Fruit fly (Drosophila melanogaster): ENCODE measurements around the gene CG14130.

The CG14130 gene

DNA sequence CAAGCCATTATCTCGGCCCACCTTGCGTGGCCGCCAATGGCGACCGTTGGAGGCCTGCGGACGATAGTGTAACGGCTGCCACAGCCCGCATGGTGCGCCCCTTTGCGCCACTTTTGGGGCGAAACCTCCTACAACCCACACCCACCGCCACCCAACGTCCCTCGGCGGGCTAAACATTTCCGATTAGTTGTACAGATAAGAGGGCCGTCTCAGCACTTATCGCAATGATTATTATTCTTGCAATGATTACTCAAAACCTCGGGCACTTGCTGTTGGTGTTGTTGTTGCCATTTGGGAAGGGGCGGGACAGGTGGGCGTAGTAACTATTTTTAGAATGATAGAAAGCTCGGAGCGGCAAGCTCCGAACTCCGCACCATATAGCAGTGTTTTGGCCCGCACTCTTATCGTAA, 42.6 kb upstream of the CG14130 start (continued):
- TF ChIP-seq dm (GFP tag; optimal IDR thresholded peaks at IDR 0.05) (no peak), schlank (tag; optimal IDR thresholded peaks at IDR 0.05) (no peak), slou (GFP tag; optimal IDR thresholded peaks at IDR 0.05) (no peak), CG6765 (GFP tag; optimal IDR thresholded peaks at IDR 0.05) (peak; percentile 26), gt (GFP tag; IDR thresholded peaks at IDR 0.05) (no peak), NK7.1 (GFP tag; optimal IDR thresholded peaks at IDR 0.05) (no peak), CG3407 (GFP tag; optimal IDR thresholded peaks at IDR 0.05) (no peak), phol (tag; optimal IDR thresholded peaks at IDR 0.05) (no peak), Fer3 (tag; optimal IDR thresholded peaks at IDR 0.05) (no peak), CG11723 (GFP tag; optimal IDR thresholded peaks at IDR 0.05) (no peak), CG3847 (GFP tag; IDR thresholded peaks at IDR 0.05) (no peak), CG3281 (GFP tag; optimal IDR thresholded peaks at IDR 0.05) (no peak), tap (tag; optimal IDR thresholded peaks at IDR 0.05) (no peak), gsb-n (tag; optimal IDR thresholded peaks at IDR 0.05) (no peak), Lim3 (GFP tag; IDR thresholded peaks at IDR 0.05) (0 out of 2 replicates have a peak, but pooled peaks have one; percentile 38), CG8765 (GFP tag; IDR thresholded peaks at IDR 0.05) (no peak), CG30403 (GFP tag; optimal IDR thresholded peaks at IDR 0.05) (no peak), unpg (GFP tag; optimal IDR thresholded peaks at IDR 0.05) (no peak), Sry-δ (GFP tag; optimal IDR thresholded peaks at IDR 0.05) (no peak), fd64A (GFP tag; optimal IDR thresholded peaks at IDR 0.05) (no peak), Optix (GFP tag; IDR thresholded peaks at IDR 0.05) (no peak), CG10267 (tag; optimal IDR thresholded peaks at IDR 0.05) (no peak), mirr (GFP tag; optimal IDR thresholded peaks at IDR 0.05) (peak; percentile 99), Sox102F (GFP tag; optimal IDR thresholded peaks at IDR 0.05) (no peak), fu2 (GFP tag; optimal IDR thresholded peaks at IDR 0.05) (no peak), CG31365 (tag; optimal IDR thresholded peaks at IDR 0.05) (no peak), Bgb (GFP tag; IDR thresholded peaks at IDR 0.05; ENCODE audit: partially characterized antibody) (no peak), run (tag; optimal IDR thresholded peaks at IDR 0.05) (no peak), klu (GFP tag; IDR thresholded peaks at IDR 0.05) (no peak), NC2α (GFP tag; optimal IDR thresholded peaks at IDR 0.05) (no peak), stwl (tag; optimal IDR thresholded peaks at IDR 0.05) (no peak), Hmr (GFP tag; optimal IDR thresholded peaks at IDR 0.05) (peak; percentile 35), CG2889 (GFP tag; IDR thresholded peaks at IDR 0.05) (no peak), CG7556 (GFP tag; optimal IDR thresholded peaks at IDR 0.05) (no peak), CG34376 (GFP tag; optimal IDR thresholded peaks at IDR 0.05) (peak; percentile 83), CG34422 (GFP tag; IDR thresholded peaks at IDR 0.05) (no peak), amos (GFP tag; IDR thresholded peaks at IDR 0.05; ENCODE audit: partially characterized antibody) (0 out of 2 replicates have a peak, but pooled peaks have one; percentile 6), B-H2 (GFP tag; optimal IDR thresholded peaks at IDR 0.05) (no peak), Xbp1 (GFP tag; optimal IDR thresholded peaks at IDR 0.05) (no peak), CG12744 (GFP tag; optimal IDR thresholded peaks at IDR 0.05) (no peak), salm (tag; optimal IDR thresholded peaks at IDR 0.05) (peak; percentile 23), odd (GFP tag; optimal IDR thresholded peaks at IDR 0.05) (no peak), CG18262 (tag; optimal IDR thresholded peaks at IDR 0.05) (no peak), CG6791 (GFP tag; IDR thresholded peaks at IDR 0.05; ENCODE audit: partially characterized antibody) (no peak), sqz (GFP tag; optimal IDR thresholded peaks at IDR 0.05) (no peak), sr (GFP tag; IDR thresholded peaks at IDR 0.05) (no peak), stc (GFP tag; IDR thresholded peaks at IDR 0.05) (0 out of 2 replicates have a peak, but pooled peaks have one; percentile 12), dpn (GFP tag; optimal IDR thresholded peaks at IDR 0.05) (no peak), ab (GFP tag; optimal IDR thresholded peaks at IDR 0.05) (no peak), nerfin-2 (GFP tag; IDR thresholded peaks at IDR 0.05; ENCODE audit: partially characterized antibody) (no peak), CG17186 (GFP tag; optimal IDR thresholded peaks at IDR 0.05) (no peak), CG10366 (GFP tag; IDR thresholded peaks at IDR 0.05) (no peak)

Data from whole organism, embryonic.